Worm (Caenorhabditis elegans): ENCODE measurements around the gene srbc-21.

DNA sequence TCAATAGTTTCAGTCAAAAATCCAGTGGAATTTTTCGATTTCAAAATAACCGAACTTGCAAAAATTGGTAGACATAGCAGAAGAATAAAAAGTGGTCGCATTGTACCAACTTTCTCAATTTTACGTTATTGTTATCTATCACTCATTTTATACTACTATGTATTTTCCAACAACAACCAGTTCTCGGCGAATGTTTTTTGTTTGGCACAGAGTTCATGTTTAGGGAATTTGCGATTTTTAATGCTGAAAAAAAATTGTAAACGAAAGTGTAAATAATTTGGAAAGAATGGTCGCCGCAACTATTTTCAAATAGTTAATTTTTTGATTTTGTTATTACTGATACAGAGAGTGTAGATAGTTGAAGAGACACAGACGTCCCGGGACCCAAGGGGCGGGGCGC is 5.9 kb upstream of the srbc-21 start, which contains the start of gene C45H4.21:
- no peak for TF ChIP-seq mdl-1 (tag; optimal IDR thresholded peaks at IDR 0.05)
- TF ChIP-seq Y75B8A.6 (GFP tag; IDR thresholded peaks at IDR 0.05): no peak
- no peak for TF ChIP-seq lin-39 (tag; optimal IDR thresholded peaks at IDR 0.05)
- no peak for TF ChIP-seq nhr-6 (tag; optimal IDR thresholded peaks at IDR 0.05)
- no peak for TF ChIP-seq zfp-2 (tag; optimal IDR thresholded peaks at IDR 0.05)
- no peak for TF ChIP-seq ztf-7 (tag; optimal IDR thresholded peaks at IDR 0.05)
- no peak for TF ChIP-seq unc-39 (tag; optimal IDR thresholded peaks at IDR 0.05)

All from whole organism, L4 larva.